Fruit fly (Drosophila melanogaster) whole organism, embryonic: ENCODE results near the gene CG6398.

ENCODE experiments used
- Aef1 ChIP-seq: fragments of 200-800 bp; sonication (Bioruptor generic); IDR thresholded peaks from 3 replicates; pipeline ENCODE4 v1.3.6; 2022; ENCODE audit warnings: missing biosample characterization, missing genetic modification characterization
- Blimp-1 ChIP-seq: fragments of 200-800 bp; sonication (Bioruptor generic); optimal IDR thresholded peaks from 3 replicates; lab custom pipeline; 2018; ENCODE audit warnings: missing biosample characterization, missing genetic modification characterization, mild to moderate bottlenecking, moderate library complexity, missing genetic modification reagents
- CG10654 ChIP-seq: fragments of 200-800 bp; sonication (Bioruptor generic); optimal IDR thresholded peaks from 2 replicates; lab custom pipeline; 2016; ENCODE audit warnings: missing biosample characterization, missing genetic modification characterization
- CG11504 ChIP-seq: fragments of 200-800 bp; sonication (Bioruptor generic); optimal IDR thresholded peaks from 3 replicates; lab custom pipeline; 2019; ENCODE audit warnings: missing biosample characterization, mild to moderate bottlenecking, missing genetic modification characterization, moderate library complexity
- CG13424 ChIP-seq: fragments of 200-800 bp; sonication (Bioruptor generic); optimal IDR thresholded peaks from 2 replicates; lab custom pipeline; 2019; ENCODE audit warnings: missing biosample characterization, mild to moderate bottlenecking, missing genetic modification characterization, moderate library complexity
- CG13624 ChIP-seq: fragments of 200-800 bp; sonication (Bioruptor generic); optimal IDR thresholded peaks from 2 replicates; lab custom pipeline; 2016; ENCODE audit warnings: missing biosample characterization, missing genetic modification characterization
- CG14667 ChIP-seq: fragments of 200-800 bp; sonication (Bioruptor generic); IDR thresholded peaks from 2 replicates; pipeline ENCODE4 v1.3.6; 2022; ENCODE audit warnings: missing biosample characterization, missing genetic modification characterization
- CG14710 ChIP-seq: fragments of 200-800 bp; sonication (Bioruptor generic); optimal IDR thresholded peaks from 3 replicates; lab custom pipeline; 2019; ENCODE audit warnings: missing biosample characterization, mild to moderate bottlenecking, missing genetic modification characterization, moderate library complexity
- CG14965 ChIP-seq: fragments of 200-800 bp; sonication (Bioruptor generic); optimal IDR thresholded peaks from 2 replicates; lab custom pipeline; 2016; ENCODE audit warnings: missing biosample characterization, missing genetic modification characterization, borderline replicate concordance
- CG15011 ChIP-seq: fragments of 200-800 bp; sonication (Bioruptor generic); optimal IDR thresholded peaks from 3 replicates; lab custom pipeline; 2018; ENCODE audit warnings: missing biosample characterization, mild to moderate bottlenecking, missing genetic modification characterization
- CG15601 ChIP-seq: fragments of 200-800 bp; sonication (Bioruptor generic); optimal IDR thresholded peaks from 3 replicates; lab custom pipeline; 2019; ENCODE audit warnings: missing biosample characterization, mild to moderate bottlenecking, missing genetic modification characterization, moderate library complexity
- CG17385 ChIP-seq: fragments of 200-800 bp; sonication (Bioruptor generic); optimal IDR thresholded peaks from 3 replicates; lab custom pipeline; 2018; ENCODE audit warnings: missing biosample characterization, mild to moderate bottlenecking, missing genetic modification characterization
- CG17802 ChIP-seq: fragments of 200-800 bp; sonication (Bioruptor generic); optimal IDR thresholded peaks from 2 replicates; lab custom pipeline; 2018; ENCODE audit warnings: missing biosample characterization, mild to moderate bottlenecking, missing genetic modification characterization, moderate library complexity
- CG18764 ChIP-seq: fragments of 200-800 bp; sonication (Bioruptor generic); optimal IDR thresholded peaks from 3 replicates; lab custom pipeline; 2016; ENCODE audit warnings: missing biosample characterization, missing genetic modification characterization
- CG2120 ChIP-seq: fragments of 200-800 bp; sonication (Bioruptor generic); optimal IDR thresholded peaks from 3 replicates; lab custom pipeline; 2016; ENCODE audit warnings: missing biosample characterization, missing genetic modification characterization
- CG2202 ChIP-seq: fragments of 200-800 bp; sonication (Bioruptor generic); optimal IDR thresholded peaks from 2 replicates; lab custom pipeline; 2018; ENCODE audit warnings: missing biosample characterization, mild to moderate bottlenecking, missing genetic modification characterization
- CG3281 ChIP-seq: fragments of 200-800 bp; sonication (Bioruptor generic); optimal IDR thresholded peaks from 3 replicates; lab custom pipeline; 2017; ENCODE audit warnings: missing biosample characterization, mild to moderate bottlenecking, missing genetic modification characterization
- CG6654 ChIP-seq: fragments of 200-800 bp; sonication (Bioruptor generic); optimal IDR thresholded peaks from 2 replicates; lab custom pipeline; 2017; ENCODE audit warnings: missing biosample characterization, mild to moderate bottlenecking, missing genetic modification characterization
- CG6765 ChIP-seq: fragments of 200-800 bp; sonication (Bioruptor generic); optimal IDR thresholded peaks from 3 replicates; lab custom pipeline; 2017; ENCODE audit warnings: missing biosample characterization, mild to moderate bottlenecking, missing genetic modification characterization
- CG7786 ChIP-seq: fragments of 200-800 bp; sonication (Bioruptor generic); optimal IDR thresholded peaks from 2 replicates; lab custom pipeline; 2016; ENCODE audit warnings: missing biosample characterization, missing genetic modification characterization
- D19A ChIP-seq: fragments of 200-800 bp; optimal IDR thresholded peaks from 3 replicates; lab custom pipeline; 2019; ENCODE audit warnings: missing biosample characterization, mild to moderate bottlenecking, missing genetic modification characterization, moderate library complexity
- HmgD ChIP-seq: fragments of 200-800 bp; sonication (Bioruptor generic); optimal IDR thresholded peaks from 3 replicates; lab custom pipeline; 2016; ENCODE audit warnings: missing biosample characterization, missing genetic modification characterization
- PHDP ChIP-seq: fragments of 200-800 bp; sonication (Bioruptor generic); optimal IDR thresholded peaks from 3 replicates; lab custom pipeline; 2018; ENCODE audit warnings: missing biosample characterization, mild to moderate bottlenecking, missing genetic modification characterization, moderate library complexity
- Rfx ChIP-seq: fragments of 200-800 bp; sonication (Bioruptor generic); IDR thresholded peaks from 2 replicates; pipeline ENCODE4 v1.3.6; 2022; ENCODE audit warnings: missing biosample characterization, missing genetic modification characterization
- Rx ChIP-seq: fragments of 200-800 bp; sonication (Bioruptor generic); IDR thresholded peaks from 2 replicates; pipeline ENCODE4 v1.3.6; 2022; ENCODE audit warnings: missing biosample characterization, missing genetic modification characterization
- Sry-β ChIP-seq: fragments of 200-800 bp; sonication (Bioruptor generic); optimal IDR thresholded peaks from 2 replicates; lab custom pipeline; 2018; ENCODE audit warnings: missing biosample characterization, mild to moderate bottlenecking, missing genetic modification characterization, moderate library complexity
- Ssrp ChIP-seq: fragments of 200-800 bp; sonication (Bioruptor generic); optimal IDR thresholded peaks from 2 replicates; lab custom pipeline; 2018; ENCODE audit warnings: missing biosample characterization, mild to moderate bottlenecking, missing genetic modification characterization, moderate library complexity
- ac ChIP-seq: fragments of 200-800 bp; sonication (Bioruptor generic); optimal IDR thresholded peaks from 3 replicates; lab custom pipeline; 2017; ENCODE audit warnings: missing biosample characterization, mild to moderate bottlenecking, missing genetic modification characterization
- aop ChIP-seq: fragments of 200-800 bp; sonication (Bioruptor generic); IDR thresholded peaks from 2 replicates; pipeline ENCODE4 v1.3.6; 2022; ENCODE audit warnings: missing biosample characterization, missing genetic modification characterization
- ase ChIP-seq: fragments of 200-800 bp; sonication (Bioruptor generic); IDR thresholded peaks from 3 replicates; pipeline ENCODE4 v1.3.6; 2022; ENCODE audit warnings: missing biosample characterization, missing genetic modification characterization
- bigmax ChIP-seq: fragments of 200-800 bp; sonication (Bioruptor generic); optimal IDR thresholded peaks from 2 replicates; lab custom pipeline; 2018; ENCODE audit warnings: missing biosample characterization, mild to moderate bottlenecking, missing genetic modification characterization
- chif ChIP-seq, 2 experiments: fragments of 200-800 bp; sonication (Bioruptor generic); optimal IDR thresholded peaks; 3 replicates each; lab custom pipeline; 2016; ENCODE audit warnings: missing biosample characterization in 2 of 2, missing genetic modification characterization in 2 of 2
- chn ChIP-seq: fragments of 200-800 bp; sonication (Bioruptor generic); optimal IDR thresholded peaks from 2 replicates; lab custom pipeline; 2016; ENCODE audit warnings: missing biosample characterization, missing genetic modification characterization
- crc ChIP-seq: fragments of 200-800 bp; sonication (Bioruptor generic); optimal IDR thresholded peaks from 2 replicates; lab custom pipeline; 2016; ENCODE audit warnings: missing biosample characterization, missing genetic modification characterization
- fd96Cb ChIP-seq: fragments of 200-800 bp; sonication (Bioruptor generic); optimal IDR thresholded peaks from 2 replicates; lab custom pipeline; 2018; ENCODE audit warnings: missing biosample characterization, mild to moderate bottlenecking, missing genetic modification characterization, moderate library complexity
- gce ChIP-seq: fragments of 200-800 bp; sonication (Bioruptor generic); IDR thresholded peaks from 3 replicates; pipeline ENCODE4 v1.3.6; 2022; ENCODE audit warnings: missing biosample characterization, missing genetic modification characterization
- gcm2 ChIP-seq: fragments of 200-800 bp; sonication (Bioruptor generic); optimal IDR thresholded peaks from 2 replicates; lab custom pipeline; 2016; ENCODE audit warnings: missing biosample characterization, missing genetic modification characterization
- gsb-n ChIP-seq: fragments of 200-800 bp; sonication (Bioruptor generic); optimal IDR thresholded peaks from 3 replicates; lab custom pipeline; 2018; ENCODE audit warnings: missing biosample characterization, mild to moderate bottlenecking, missing genetic modification characterization
- jigr1 ChIP-seq: fragments of 200-800 bp; sonication (Bioruptor generic); IDR thresholded peaks from 3 replicates; pipeline ENCODE4 v1.3.6; 2022; ENCODE audit warnings: missing biosample characterization, missing genetic modification characterization
- kni ChIP-seq: fragments of 200-800 bp; sonication (Bioruptor generic); optimal IDR thresholded peaks from 3 replicates; lab custom pipeline; 2017; ENCODE audit warnings: mild to moderate bottlenecking, missing biosample characterization, missing genetic modification reagents, missing genetic modification characterization
- lilli ChIP-seq: fragments of 200-800 bp; sonication (Bioruptor generic); optimal IDR thresholded peaks from 3 replicates; lab custom pipeline; 2016; ENCODE audit warnings: missing biosample characterization, missing genetic modification characterization
- mld ChIP-seq: fragments of 200-800 bp; sonication (Bioruptor generic); IDR thresholded peaks from 3 replicates; pipeline ENCODE4 v1.3.6; 2022; ENCODE audit warnings: missing biosample characterization, missing genetic modification characterization; ENCODE audit not compliant: partially characterized antibody
- otp ChIP-seq: fragments of 200-800 bp; sonication (Bioruptor generic); IDR thresholded peaks from 3 replicates; pipeline ENCODE4, ENCODE4 v1.3.6; 2022; ENCODE audit warnings: missing biosample characterization, missing genetic modification characterization
- sens-2 ChIP-seq: fragments of 200-800 bp; sonication (Bioruptor generic); IDR thresholded peaks from 2 replicates; pipeline ENCODE4 v1.3.6; 2022; ENCODE audit warnings: missing biosample characterization, missing genetic modification characterization
- shn ChIP-seq: fragments of 200-800 bp; sonication (Bioruptor generic); optimal IDR thresholded peaks from 3 replicates; lab custom pipeline; 2016; ENCODE audit warnings: missing biosample characterization, missing genetic modification characterization
- sim ChIP-seq: fragments of 200-800 bp; sonication (Bioruptor generic); IDR thresholded peaks from 2 replicates; pipeline ENCODE4 v1.3.6; 2022; ENCODE audit warnings: missing biosample characterization, missing genetic modification characterization
- tio ChIP-seq: fragments of 200-800 bp; sonication (Bioruptor generic); optimal IDR thresholded peaks from 2 replicates; lab custom pipeline; 2017; ENCODE audit warnings: missing biosample characterization, missing genetic modification characterization, inconsistent platforms
- vnd ChIP-seq: fragments of 200-800 bp; sonication (Bioruptor generic); IDR thresholded peaks from 3 replicates; pipeline ENCODE4 v1.3.6; 2022; ENCODE audit warnings: missing biosample characterization, missing genetic modification characterization; ENCODE audit not compliant: partially characterized antibody
- wor ChIP-seq: fragments of 200-800 bp; sonication (Bioruptor generic); IDR thresholded peaks from 2 replicates; pipeline ENCODE4 v1.3.6; 2022; ENCODE audit warnings: missing biosample characterization, missing genetic modification characterization
- zf30C ChIP-seq: fragments of 200-800 bp; sonication (Bioruptor generic); optimal IDR thresholded peaks from 3 replicates; lab custom pipeline; 2018; ENCODE audit warnings: missing biosample characterization, mild to moderate bottlenecking, missing genetic modification characterization

The CG6398 gene

DNA sequence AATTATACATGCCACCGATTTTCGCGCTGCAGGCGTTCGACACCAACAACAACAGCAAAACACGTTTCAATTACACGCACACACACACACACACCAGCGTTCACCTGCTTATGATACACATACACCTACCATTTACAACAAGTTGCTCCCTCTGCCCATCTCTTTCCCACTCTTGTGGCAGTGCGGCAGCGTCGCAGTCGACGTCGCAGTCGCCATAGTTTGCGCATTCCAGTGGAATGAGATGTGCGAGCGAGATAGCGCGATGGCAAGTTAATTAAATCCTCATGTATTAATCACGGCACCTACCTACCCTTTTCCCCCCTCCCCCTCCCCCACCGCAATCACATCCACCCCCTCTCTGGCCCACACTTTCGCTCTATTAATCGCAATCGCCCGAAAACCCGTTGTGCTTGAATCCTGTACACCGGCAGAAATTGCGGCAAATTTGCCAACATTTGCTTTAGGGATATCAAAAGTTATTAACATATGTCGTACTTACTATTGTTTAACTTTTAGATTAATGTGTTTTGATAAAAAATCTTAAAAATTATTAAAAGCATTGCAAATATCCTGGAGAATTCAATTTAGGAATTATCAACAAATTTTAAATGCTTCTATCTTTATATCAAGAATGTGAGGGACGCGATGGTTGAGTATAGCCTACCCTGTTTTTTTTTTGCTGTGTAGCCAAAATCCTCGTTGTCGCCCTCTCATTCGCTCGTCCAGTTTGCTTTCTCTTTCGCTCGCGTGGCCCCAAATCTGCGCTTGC, 28.1 kb upstream of the CG6398 start (continued):
- TF ChIP-seq otp (GFP tag; lab: Robert Waterston, UW), result no peak
- TF ChIP-seq bigmax (GFP tag; lab: Kevin White, UChicago), result no peak
- TF ChIP-seq chn (GFP tag; lab: Kevin White, UChicago), result no peak
- TF ChIP-seq Rx (GFP tag; lab: Robert Waterston, UW), result no peak
- no peak for TF ChIP-seq CG10654
- TF ChIP-seq CG14710 (tag; lab: Kevin White, UChicago), result peak; percentile 6
- TF ChIP-seq CG6765 (GFP tag; lab: Kevin White, UChicago), result no peak
- no peak for TF ChIP-seq D19A (tag; lab: Kevin White, UChicago)
- TF ChIP-seq chif (GFP tag; optimal IDR thresholded peaks at IDR 0.05; lab: Kevin White, UChicago), result peak in 1 of 2 experiments; percentile 29
- TF ChIP-seq CG7786 (GFP tag; lab: Kevin White, UChicago), result peak; percentile 8
- TF ChIP-seq Sry-β (GFP tag; lab: Kevin White, UChicago), result no peak
- no peak for TF ChIP-seq CG15601 (tag; lab: Kevin White, UChicago)
- no peak for TF ChIP-seq gcm2
- peak; percentile 28 for TF ChIP-seq tio
- TF ChIP-seq HmgD, result no peak
- TF ChIP-seq kni (GFP tag; lab: Kevin White, UChicago), result no peak
- TF ChIP-seq shn, result no peak
- no peak for TF ChIP-seq PHDP (tag; lab: Kevin White, UChicago)
- peak; percentile 52 for TF ChIP-seq CG13424 (tag; lab: Kevin White, UChicago)
- TF ChIP-seq CG3281, result no peak
- no peak for TF ChIP-seq mld
- no peak for TF ChIP-seq CG18764 (GFP tag; lab: Kevin White, UChicago)
- TF ChIP-seq CG13624 (GFP tag; lab: Kevin White, UChicago), result no peak
- no peak for TF ChIP-seq ase (GFP tag; lab: Robert Waterston, UW)
- TF ChIP-seq CG14965 (GFP tag; lab: Kevin White, UChicago), result no peak
- TF ChIP-seq sim (GFP tag; lab: Robert Waterston, UW), result no peak
- no peak for TF ChIP-seq gce (GFP tag; lab: Robert Waterston, UW)
- peak; percentile 42 for TF ChIP-seq Ssrp
- TF ChIP-seq lilli (GFP tag; lab: Kevin White, UChicago), result peak; percentile 33
- TF ChIP-seq Aef1 (GFP tag; lab: Robert Waterston, UW), result no peak
- peak; percentile 61 for TF ChIP-seq CG2120 (GFP tag; lab: Kevin White, UChicago)
- 0 out of 2 replicates have a peak, but pooled peaks have one; percentile 20 for TF ChIP-seq CG14667 (GFP tag; lab: Robert Waterston, UW)
- peak; percentile 66 for TF ChIP-seq CG11504 (tag; lab: Kevin White, UChicago)
- no peak for TF ChIP-seq CG2202
- TF ChIP-seq jigr1 (GFP tag; lab: Robert Waterston, UW), result no peak
- no peak for TF ChIP-seq ac (GFP tag; lab: Kevin White, UChicago)
- TF ChIP-seq CG15011 (GFP tag; lab: Kevin White, UChicago), result peak; percentile 23
- no peak for TF ChIP-seq CG6654
- no peak for TF ChIP-seq sens-2 (GFP tag; lab: Robert Waterston, UW)
- peak; percentile 51 for TF ChIP-seq zf30C (GFP tag; lab: Kevin White, UChicago)
- TF ChIP-seq Blimp-1 (GFP tag; lab: Kevin White, UChicago), result peak; percentile 32
- TF ChIP-seq CG17385 (GFP tag; lab: Kevin White, UChicago), result peak; percentile 40
- no peak for TF ChIP-seq gsb-n (tag; lab: Kevin White, UChicago)
- no peak for TF ChIP-seq vnd (GFP tag; lab: Robert Waterston, UW)
- TF ChIP-seq Rfx (GFP tag; lab: Robert Waterston, UW), result peak; percentile 28; the same call in 1 of the 2 replicates
- TF ChIP-seq CG17802, result no peak
- peak; percentile 40 for TF ChIP-seq fd96Cb (tag; lab: Kevin White, UChicago)
- no peak for TF ChIP-seq aop (GFP tag; lab: Robert Waterston, UW)
- TF ChIP-seq wor (GFP tag; lab: Robert Waterston, UW), result no peak
- TF ChIP-seq crc, result no peak
